Fruit fly (Drosophila melanogaster): ENCODE data around the gene SKIP.

The SKIP gene

DNA sequence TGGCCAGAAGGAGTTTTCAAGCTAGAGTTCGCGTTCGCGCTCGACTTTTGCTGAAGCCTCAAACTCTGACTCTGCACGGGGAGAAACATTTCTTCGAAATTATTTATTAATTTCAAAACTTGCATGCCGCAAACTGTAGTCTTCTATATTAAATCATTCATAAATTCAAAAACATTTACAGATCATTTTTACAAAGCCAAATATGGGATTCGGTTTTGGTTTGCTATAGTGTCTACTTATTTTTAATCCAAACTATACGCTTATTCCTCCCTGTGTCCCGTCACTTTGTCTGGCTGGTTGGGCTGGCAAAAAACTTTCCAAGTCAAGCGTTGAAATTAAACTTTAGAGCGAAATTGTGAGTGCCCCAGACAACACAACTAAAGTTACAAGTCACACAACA is 14.6 kb downstream of the SKIP start:
- TF ChIP-seq psq (optimal IDR thresholded peaks at IDR 0.05) (no peak), Dll (optimal IDR thresholded peaks at IDR 0.05) (no peak), EcR (GFP tag; optimal IDR thresholded peaks at IDR 0.05) (no peak)

DNA sequence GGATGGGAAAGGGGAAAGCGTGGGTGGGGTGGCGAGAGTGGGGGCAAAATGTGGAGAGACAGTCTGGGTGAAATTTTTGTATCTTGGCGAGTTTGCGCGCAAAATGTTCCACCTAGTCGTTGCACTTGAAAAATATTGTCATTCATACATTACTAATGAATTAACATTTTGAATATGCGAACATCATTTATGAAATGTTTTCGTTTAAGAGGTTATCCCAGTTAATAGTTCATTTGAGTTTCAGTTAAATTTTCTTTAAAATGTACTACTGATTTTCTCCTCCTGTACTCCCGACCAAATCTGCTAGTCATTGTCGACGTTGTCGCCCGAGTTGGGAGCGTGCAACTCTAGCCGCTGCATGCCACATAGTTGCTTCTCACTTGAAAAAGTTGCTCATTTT is 16.3 kb downstream of the SKIP start:
- TF ChIP-seq psq (optimal IDR thresholded peaks at IDR 0.05) (no peak), pan (optimal IDR thresholded peaks at IDR 0.05) (no peak), Dll (optimal IDR thresholded peaks at IDR 0.05) (no peak), EcR (GFP tag; optimal IDR thresholded peaks at IDR 0.05) (no peak), usp (GFP tag; optimal IDR thresholded peaks at IDR 0.05) (no peak), CG8478 (optimal IDR thresholded peaks at IDR 0.05) (no peak)

DNA sequence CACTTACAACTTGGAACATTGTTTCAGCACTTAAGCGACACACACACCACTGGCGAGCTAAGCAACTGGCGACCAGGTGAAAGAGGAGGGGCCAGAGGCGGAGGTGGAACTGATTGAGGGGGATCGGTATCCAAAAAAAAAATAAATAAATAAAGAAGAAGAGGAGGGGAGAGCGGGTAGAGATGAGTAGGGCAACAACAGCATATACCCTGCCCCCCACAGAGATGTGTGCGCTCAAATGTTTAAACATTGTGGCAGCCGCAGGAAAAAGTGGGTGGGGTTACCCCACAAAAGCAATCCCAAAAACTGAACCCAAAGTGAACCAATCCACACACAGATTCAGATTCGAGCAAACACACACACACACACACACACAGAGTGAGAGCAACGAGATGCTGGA is 16.8 kb downstream of the SKIP start:
- TF ChIP-seq EcR (GFP tag; optimal IDR thresholded peaks at IDR 0.05), result no peak
- no peak for TF ChIP-seq pan (optimal IDR thresholded peaks at IDR 0.05)
- TF ChIP-seq psq (optimal IDR thresholded peaks at IDR 0.05), result no peak
- TF ChIP-seq usp (GFP tag; optimal IDR thresholded peaks at IDR 0.05), result no peak
- TF ChIP-seq CG8478 (optimal IDR thresholded peaks at IDR 0.05), result no peak
- TF ChIP-seq Dll (optimal IDR thresholded peaks at IDR 0.05), result no peak

DNA sequence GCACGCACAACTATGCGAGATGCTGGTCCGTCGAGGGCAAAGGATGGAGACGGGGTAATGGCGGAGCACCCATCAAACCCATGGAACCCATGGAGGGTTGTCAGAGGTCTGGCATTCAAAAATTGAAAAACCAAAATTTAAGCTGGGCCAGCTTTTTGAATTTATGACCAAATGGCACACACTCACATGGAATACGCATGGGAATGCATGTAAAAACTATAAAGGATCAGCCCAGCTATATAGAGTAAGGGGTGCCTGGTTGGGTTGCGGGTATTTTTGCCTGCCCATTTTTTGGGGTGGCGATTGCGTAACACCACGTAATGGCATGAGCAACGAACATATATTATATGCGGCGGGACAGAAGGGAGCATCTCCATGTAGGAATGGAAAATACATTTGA is 18.8 kb downstream of the SKIP start:
- TF ChIP-seq EcR (GFP tag; optimal IDR thresholded peaks at IDR 0.05), result no peak
- no peak for TF ChIP-seq psq (optimal IDR thresholded peaks at IDR 0.05)
- no peak for TF ChIP-seq usp (GFP tag; optimal IDR thresholded peaks at IDR 0.05)
- TF ChIP-seq CG8478 (optimal IDR thresholded peaks at IDR 0.05), result no peak
- no peak for TF ChIP-seq Dll (optimal IDR thresholded peaks at IDR 0.05)
- TF ChIP-seq pan (optimal IDR thresholded peaks at IDR 0.05), result no peak

DNA sequence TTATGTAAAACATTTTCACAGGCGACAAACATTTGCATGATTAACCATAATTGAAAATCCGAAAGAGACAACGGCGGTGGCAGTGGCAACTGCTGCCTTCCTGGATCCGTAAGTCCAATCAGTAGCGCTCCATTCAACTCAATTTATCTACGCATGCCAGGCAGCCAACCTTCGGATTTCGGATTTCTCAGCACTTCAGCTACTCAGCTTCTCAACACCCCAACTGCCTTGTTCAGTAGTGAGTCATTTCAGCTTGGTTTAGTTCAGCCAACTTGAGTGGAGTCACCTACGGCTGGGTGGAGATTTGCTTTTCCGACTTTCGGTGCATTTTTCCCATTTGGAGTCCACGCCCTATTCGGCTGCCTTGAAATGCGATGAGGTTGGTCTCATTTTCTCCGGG is 20.1 kb downstream of the SKIP start:
- TF ChIP-seq usp (GFP tag; optimal IDR thresholded peaks at IDR 0.05) (no peak), EcR (GFP tag; optimal IDR thresholded peaks at IDR 0.05) (no peak), pan (optimal IDR thresholded peaks at IDR 0.05) (no peak), psq (optimal IDR thresholded peaks at IDR 0.05) (no peak)

DNA sequence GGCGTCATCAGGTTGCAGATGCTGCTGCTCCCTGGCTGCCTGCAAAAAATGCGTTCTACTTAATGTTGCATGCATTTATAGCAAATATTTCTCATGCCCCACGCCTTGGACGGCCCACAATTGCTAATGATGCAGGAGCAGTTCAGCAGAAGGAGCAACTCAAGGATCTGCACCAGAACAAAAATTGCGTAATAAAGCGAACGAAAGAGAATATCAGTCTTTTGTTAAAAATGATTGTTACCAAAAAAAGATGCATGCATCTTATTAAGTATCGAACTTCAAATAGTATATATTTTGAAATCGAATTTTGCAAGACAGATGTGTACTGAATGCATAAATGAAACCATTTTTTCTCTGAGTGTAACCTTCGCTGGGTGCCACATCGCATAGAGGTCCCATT is 24.6 kb downstream of the SKIP start:
- no peak for TF ChIP-seq Dll (optimal IDR thresholded peaks at IDR 0.05)
- no peak for TF ChIP-seq EcR (GFP tag; optimal IDR thresholded peaks at IDR 0.05)
- TF ChIP-seq pan (optimal IDR thresholded peaks at IDR 0.05), result no peak
- no peak for TF ChIP-seq CG8478 (optimal IDR thresholded peaks at IDR 0.05)
- no peak for TF ChIP-seq usp (GFP tag; optimal IDR thresholded peaks at IDR 0.05)
- no peak for TF ChIP-seq psq (optimal IDR thresholded peaks at IDR 0.05)

DNA sequence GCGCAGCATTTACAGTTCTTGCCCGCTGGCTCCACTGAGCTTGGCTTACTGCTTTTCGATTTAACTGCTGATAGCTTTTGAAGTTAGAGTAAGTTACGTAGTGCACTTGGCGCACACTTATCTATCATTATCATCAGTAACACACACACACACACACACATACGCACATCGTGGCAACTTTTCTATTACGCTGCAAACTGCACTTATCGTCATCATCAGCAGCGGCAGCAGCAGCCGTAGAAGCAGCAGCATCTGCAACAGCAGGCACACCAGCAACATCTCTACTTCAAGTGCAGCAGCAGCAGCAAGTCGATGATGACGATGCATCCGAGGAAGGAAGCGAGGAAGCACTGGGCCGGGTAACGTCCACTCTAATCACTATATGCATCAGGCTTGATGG is 25.1 kb downstream of the SKIP start:
- TF ChIP-seq EcR (GFP tag; optimal IDR thresholded peaks at IDR 0.05), result no peak
- no peak for TF ChIP-seq CG8478 (optimal IDR thresholded peaks at IDR 0.05)
- TF ChIP-seq usp (GFP tag; optimal IDR thresholded peaks at IDR 0.05), result no peak
- no peak for TF ChIP-seq psq (optimal IDR thresholded peaks at IDR 0.05)
- TF ChIP-seq pan (optimal IDR thresholded peaks at IDR 0.05), result no peak

DNA sequence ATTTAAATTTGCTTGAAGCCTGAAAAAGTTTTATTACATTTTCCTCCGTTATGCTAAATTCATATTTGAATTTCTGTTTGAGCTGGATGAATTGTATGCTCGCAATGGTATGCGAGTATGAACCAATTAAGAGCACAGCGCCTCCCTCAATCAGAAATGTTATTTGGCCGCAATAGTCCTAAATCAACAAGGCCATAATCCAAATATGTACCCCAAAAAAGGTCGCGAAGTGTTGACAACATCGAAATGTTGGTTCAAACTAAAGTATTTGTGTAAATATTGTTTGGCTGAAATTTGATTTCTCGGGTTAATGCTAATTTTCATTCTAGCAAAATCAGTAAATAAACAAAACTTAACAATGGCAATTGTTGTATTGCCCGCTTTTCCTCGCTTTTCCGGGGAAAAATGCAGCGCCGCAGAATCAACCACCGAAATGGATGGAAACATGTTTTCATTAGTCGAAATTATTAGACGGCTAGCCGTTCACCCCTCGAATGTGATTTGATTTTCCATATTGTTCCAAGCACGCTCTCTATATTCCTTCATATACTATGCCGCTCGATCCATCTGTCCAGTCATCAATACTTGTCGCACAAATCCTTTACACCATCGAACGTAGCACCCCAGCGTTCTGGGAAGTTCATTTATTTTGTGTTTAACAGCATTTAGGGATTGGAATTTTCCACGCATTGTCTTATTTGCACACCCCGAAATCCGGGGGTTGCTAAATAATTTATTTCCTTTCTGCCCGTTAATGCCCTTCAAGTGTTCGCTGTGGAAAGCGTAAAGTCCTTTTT is 28.2 kb downstream of the SKIP start:
- TF ChIP-seq CG8478 (optimal IDR thresholded peaks at IDR 0.05), result no peak
- TF ChIP-seq Dll (optimal IDR thresholded peaks at IDR 0.05), result no peak
- no peak for TF ChIP-seq EcR (GFP tag; optimal IDR thresholded peaks at IDR 0.05)
- no peak for TF ChIP-seq usp (GFP tag; optimal IDR thresholded peaks at IDR 0.05)
- no peak for TF ChIP-seq psq (optimal IDR thresholded peaks at IDR 0.05)
- no peak for TF ChIP-seq pan (optimal IDR thresholded peaks at IDR 0.05)

DNA sequence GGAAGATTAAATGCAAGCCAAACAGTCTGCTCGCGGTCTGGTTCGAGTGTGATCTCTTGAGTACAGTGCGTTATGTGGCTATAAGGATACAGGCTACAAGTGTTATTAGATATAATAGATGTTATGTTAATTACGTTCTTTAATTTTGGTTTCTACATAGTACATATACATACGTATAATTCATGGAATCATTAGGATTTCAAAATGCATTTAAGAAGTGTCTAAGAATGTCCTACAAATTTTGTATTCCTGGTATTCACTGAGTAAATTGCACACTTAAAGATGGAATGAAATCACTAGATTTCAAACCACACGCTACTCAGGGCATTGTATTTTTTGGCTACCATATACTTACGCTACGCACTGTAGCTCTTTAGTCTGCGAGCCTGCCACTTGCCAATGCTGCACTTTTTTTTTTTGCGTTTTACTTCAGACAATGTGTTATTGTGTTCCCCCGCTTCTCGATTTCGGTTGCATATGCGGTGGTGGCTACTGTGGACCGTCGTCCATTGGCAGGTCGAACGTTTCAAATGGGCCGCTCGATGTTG is 29.7 kb downstream of the SKIP start:
- no peak for TF ChIP-seq psq (optimal IDR thresholded peaks at IDR 0.05)
- no peak for TF ChIP-seq usp (GFP tag; optimal IDR thresholded peaks at IDR 0.05)
- no peak for TF ChIP-seq CG8478 (optimal IDR thresholded peaks at IDR 0.05)
- TF ChIP-seq pan (optimal IDR thresholded peaks at IDR 0.05), result no peak
- TF ChIP-seq EcR (GFP tag; optimal IDR thresholded peaks at IDR 0.05), result no peak
- no peak for TF ChIP-seq Dll (optimal IDR thresholded peaks at IDR 0.05)

DNA sequence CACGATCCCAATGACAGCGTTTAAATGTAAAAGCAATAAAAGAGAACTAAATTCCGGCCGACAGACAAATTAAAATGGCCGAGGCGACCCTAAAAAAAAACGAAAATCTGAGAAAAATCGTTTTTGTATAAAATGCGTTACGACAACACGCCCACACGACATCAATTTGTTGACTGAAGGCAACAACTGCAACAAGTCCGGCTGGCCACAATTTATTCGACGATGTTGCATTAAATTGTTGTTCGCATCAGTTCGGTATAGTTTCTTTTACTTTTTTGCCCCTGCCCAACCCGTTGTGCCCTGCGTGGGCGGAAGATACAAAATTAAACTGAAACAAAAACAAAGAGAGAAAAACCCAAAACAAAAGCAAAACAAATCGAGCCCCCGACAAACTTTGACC is 37.9 kb downstream of the SKIP start:
- TF ChIP-seq Dll (optimal IDR thresholded peaks at IDR 0.05) (no peak), CG8478 (optimal IDR thresholded peaks at IDR 0.05) (no peak), usp (GFP tag; optimal IDR thresholded peaks at IDR 0.05) (no peak), psq (optimal IDR thresholded peaks at IDR 0.05) (no peak), pan (optimal IDR thresholded peaks at IDR 0.05) (no peak), EcR (GFP tag; optimal IDR thresholded peaks at IDR 0.05) (no peak)

DNA sequence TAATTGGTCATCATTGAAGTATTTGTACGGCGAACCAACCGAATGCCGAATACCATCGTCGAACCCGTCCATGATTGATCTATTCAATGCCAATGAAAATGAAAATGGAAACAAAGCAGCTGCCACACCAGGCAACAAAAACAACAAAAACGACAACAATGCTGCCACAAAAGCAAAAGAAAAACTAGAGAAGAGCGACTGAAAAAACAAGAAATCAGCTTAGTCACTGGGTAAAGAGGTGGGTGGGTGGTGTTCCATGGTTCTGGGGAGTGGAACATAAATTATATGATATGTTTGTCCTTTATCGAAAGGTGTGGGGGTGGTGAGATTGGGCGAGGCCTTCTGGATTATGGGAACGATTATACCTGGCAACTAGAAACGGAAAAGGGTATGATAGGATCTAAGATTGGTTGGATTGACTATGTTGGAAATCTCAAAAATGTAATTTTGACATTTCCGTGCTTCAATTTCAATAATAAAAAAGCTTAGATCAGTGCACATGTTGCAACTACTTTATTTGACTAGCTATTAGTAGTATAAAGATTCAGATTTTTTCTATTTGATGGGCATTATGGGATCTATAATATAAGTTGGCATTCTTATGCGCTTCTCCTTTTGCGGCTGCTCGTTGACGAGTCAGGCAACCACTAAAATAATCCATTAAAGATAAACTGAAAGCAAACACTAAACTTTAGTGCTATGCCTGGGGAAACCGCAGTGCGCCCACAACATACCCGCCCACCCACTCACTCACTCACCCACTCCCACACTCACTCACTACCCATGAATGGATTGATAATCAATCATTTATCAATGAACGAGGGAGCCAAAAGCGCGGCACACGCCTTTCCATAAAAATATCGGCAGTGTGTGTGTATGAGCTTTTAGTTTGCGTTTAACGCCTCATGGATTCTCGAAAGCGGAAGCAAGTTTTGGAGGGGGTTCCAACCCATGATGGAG is 39.1 kb downstream of the SKIP start:
- TF ChIP-seq usp (GFP tag; optimal IDR thresholded peaks at IDR 0.05), result no peak
- no peak for TF ChIP-seq CG8478 (optimal IDR thresholded peaks at IDR 0.05)
- TF ChIP-seq pan (optimal IDR thresholded peaks at IDR 0.05), result no peak
- no peak for TF ChIP-seq EcR (GFP tag; optimal IDR thresholded peaks at IDR 0.05)
- no peak for TF ChIP-seq psq (optimal IDR thresholded peaks at IDR 0.05)
- no peak for TF ChIP-seq Dll (optimal IDR thresholded peaks at IDR 0.05)

DNA sequence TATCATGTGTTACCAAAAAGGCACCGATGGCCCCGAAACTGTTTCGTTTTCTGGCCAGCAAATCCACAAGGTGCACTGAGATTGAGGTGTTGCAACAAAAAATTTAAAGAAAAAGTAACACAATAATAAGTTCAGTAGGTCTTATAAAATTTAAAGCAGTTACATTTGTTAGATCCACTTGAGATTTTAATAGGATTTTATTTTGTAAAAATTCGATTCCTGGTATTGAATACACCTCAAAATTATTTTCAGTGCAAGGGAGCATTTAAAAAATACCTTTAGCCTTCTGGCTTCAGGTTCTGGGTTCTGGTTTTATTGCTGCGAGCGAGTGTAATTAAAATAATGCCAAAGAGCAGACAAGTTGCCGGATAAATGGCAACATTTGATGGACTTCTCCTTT is 42.1 kb downstream of the SKIP start:
- TF ChIP-seq pan (optimal IDR thresholded peaks at IDR 0.05) (no peak), EcR (GFP tag; optimal IDR thresholded peaks at IDR 0.05) (no peak), psq (optimal IDR thresholded peaks at IDR 0.05) (no peak)

Data from whole organism.